Fruit fly (Drosophila melanogaster): ENCODE measurements around the gene SdhBL.
A peak's percentile ranks its signal among the peaks of the same experiment; 100 is the strongest.

The SdhBL gene

DNA sequence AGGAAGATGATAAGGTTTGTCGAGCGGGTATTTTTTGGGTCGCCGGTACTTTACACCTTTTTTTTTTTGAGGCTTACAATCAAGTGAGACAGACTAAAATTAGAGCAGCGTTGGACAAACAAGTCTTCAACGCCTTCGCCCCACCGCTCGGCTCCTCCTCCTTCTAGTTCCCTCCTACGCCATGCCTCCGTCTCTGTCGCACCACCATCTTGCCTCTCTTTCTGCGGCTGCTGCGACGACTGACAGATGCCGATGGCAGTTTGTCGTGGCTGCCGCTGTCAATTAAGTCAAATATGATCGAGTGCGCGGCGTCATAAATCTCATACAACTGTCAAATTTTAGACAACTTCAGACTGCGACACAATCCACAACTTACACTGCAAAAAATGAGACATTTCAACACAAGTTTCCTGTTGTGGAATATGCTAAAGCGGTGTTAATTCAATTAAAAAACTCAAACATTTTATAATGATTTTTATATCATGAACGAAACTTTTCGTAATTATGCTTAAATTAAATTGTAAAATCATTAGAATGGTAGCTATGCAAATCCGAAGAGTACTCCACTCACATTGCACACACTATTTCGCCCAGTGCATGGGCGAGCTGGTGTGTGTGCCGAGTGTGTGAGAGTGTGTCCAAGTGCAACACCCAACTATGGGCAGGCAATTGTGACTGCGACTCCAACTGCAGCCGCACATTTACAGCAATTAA is 26.6 kb downstream of the SdhBL start (continued):
- TF ChIP-seq CG17612 (GFP tag; IDR thresholded peaks at IDR 0.05) (no peak), Poxn (GFP tag; IDR thresholded peaks at IDR 0.05) (no peak), crol (GFP tag; IDR thresholded peaks at IDR 0.05) (peak; percentile 66), CG11247 (GFP tag; IDR thresholded peaks at IDR 0.05) (no peak), CG10321 (GFP tag; IDR thresholded peaks at IDR 0.05) (no peak), CG12155 (GFP tag; optimal IDR thresholded peaks at IDR 0.05) (peak; percentile 8), CG6683 (GFP tag; optimal IDR thresholded peaks at IDR 0.05) (no peak), CG7556 (GFP tag; optimal IDR thresholded peaks at IDR 0.05) (peak; percentile 18), CG13424 (tag; optimal IDR thresholded peaks at IDR 0.05) (peak; percentile 55), insv (GFP tag; optimal IDR thresholded peaks at IDR 0.05) (no peak), wek (GFP tag; optimal IDR thresholded peaks at IDR 0.05) (no peak), CG2712 (tag; optimal IDR thresholded peaks at IDR 0.05) (peak; percentile 76), Adf1 (GFP tag; IDR thresholded peaks at IDR 0.05) (no peak), eve (GFP tag; optimal IDR thresholded peaks at IDR 0.05) (peak in 1 of 2 experiments; percentile 78), Hand (GFP tag; optimal IDR thresholded peaks at IDR 0.05) (no peak), E2f1 (GFP tag; IDR thresholded peaks at IDR 0.05) (peak; percentile 55), ap (GFP tag; IDR thresholded peaks at IDR 0.05) (0 out of 2 replicates have a peak, but pooled peaks have one; percentile 31), CG16815 (GFP tag; optimal IDR thresholded peaks at IDR 0.05) (no peak), ro (GFP tag; IDR thresholded peaks at IDR 0.05) (no peak), CG31441 (GFP tag; IDR thresholded peaks at IDR 0.05) (peak; percentile 65; the same call in 1 of the 2 replicates), CG11085 (GFP tag; IDR thresholded peaks at IDR 0.05) (no peak), HLHmδ (GFP tag; optimal IDR thresholded peaks at IDR 0.05) (no peak), abd-A (tag; optimal IDR thresholded peaks at IDR 0.05) (no peak), CG33557 (GFP tag; optimal IDR thresholded peaks at IDR 0.05) (no peak), D (optimal IDR thresholded peaks at IDR 0.05) (no peak), D (GFP tag; optimal IDR thresholded peaks at IDR 0.05) (peak; percentile 39), Fer3 (tag; optimal IDR thresholded peaks at IDR 0.05) (no peak), pan (optimal IDR thresholded peaks at IDR 0.05) (no peak), pan (GFP tag; optimal IDR thresholded peaks at IDR 0.05 in 1 of 2, IDR thresholded peaks at IDR 0.05 in 1 of 2) (no peak), mld (GFP tag; IDR thresholded peaks at IDR 0.05; ENCODE audit: partially characterized antibody) (no peak), Atf6 (GFP tag; IDR thresholded peaks at IDR 0.05) (no peak; the same call in 1 of the 2 replicates), CG14050 (GFP tag; IDR thresholded peaks at IDR 0.05) (no peak), Neu2 (GFP tag; optimal IDR thresholded peaks at IDR 0.05; ENCODE audit: borderline replicate concordance) (no peak), ci (GFP tag; IDR thresholded peaks at IDR 0.05) (peak; percentile 61; the same call in 2 of the 3 replicates), Dp (GFP tag; optimal IDR thresholded peaks at IDR 0.05) (no peak), Stat92E (GFP tag; optimal IDR thresholded peaks at IDR 0.05) (no peak), chif (GFP tag; optimal IDR thresholded peaks at IDR 0.05) (peak; percentile 44 to 52), amos (GFP tag; IDR thresholded peaks at IDR 0.05; ENCODE audit: partially characterized antibody) (no peak), CG34422 (GFP tag; IDR thresholded peaks at IDR 0.05) (no peak), odd (GFP tag; optimal IDR thresholded peaks at IDR 0.05) (no peak), CG9727 (GFP tag; optimal IDR thresholded peaks at IDR 0.05) (peak; percentile 5), Optix (GFP tag; IDR thresholded peaks at IDR 0.05) (no peak), CG12391 (tag; optimal IDR thresholded peaks at IDR 0.05) (peak; percentile 60), jing (GFP tag; optimal IDR thresholded peaks at IDR 0.05) (peak; percentile 32), Awh (GFP tag; IDR thresholded peaks at IDR 0.05) (peak; percentile 38; the same call in 1 of the 2 replicates), CG2678 (tag; optimal IDR thresholded peaks at IDR 0.05) (peak; percentile 59), toy (GFP tag; IDR thresholded peaks at IDR 0.05) (no peak), Xbp1 (GFP tag; optimal IDR thresholded peaks at IDR 0.05) (peak; percentile 50), CG9932 (GFP tag; IDR thresholded peaks at IDR 0.05) (no peak), CG15269 (tag; optimal IDR thresholded peaks at IDR 0.05) (peak; percentile 32)

Measured in whole organism, embryonic.